Fruit fly (Drosophila melanogaster) whole organism, adult: ENCODE results near the gene Bsg.

Experiments
- CG11617 ChIP-seq: fragments of 200-800 bp; sonication (Bioruptor generic); optimal IDR thresholded peaks from 2 replicates; lab custom pipeline; 2017; ENCODE audit warnings: mild to moderate bottlenecking, missing biosample characterization, missing genetic modification reagents, missing genetic modification characterization
- CG12768 ChIP-seq: fragments of 200-800 bp; sonication (Bioruptor generic); optimal IDR thresholded peaks from 2 replicates; lab custom pipeline; 2017; ENCODE audit warnings: missing biosample characterization, missing genetic modification characterization, mild to moderate bottlenecking, moderate library complexity, missing genetic modification reagents
- CG14711 ChIP-seq: fragments of 200-800 bp; sonication (Bioruptor generic); optimal IDR thresholded peaks from 2 replicates; lab custom pipeline; 2018; ENCODE audit warnings: missing biosample characterization, mild to moderate bottlenecking, missing genetic modification characterization, moderate library complexity
- CG1620 ChIP-seq: fragments of 200-800 bp; sonication (Bioruptor generic); optimal IDR thresholded peaks from 2 replicates; lab custom pipeline; 2016; ENCODE audit warnings: missing biosample characterization, missing genetic modification characterization
- CG33017 ChIP-seq: fragments of 200-800 bp; sonication (Bioruptor generic); optimal IDR thresholded peaks from 2 replicates; lab custom pipeline; 2018; ENCODE audit warnings: missing biosample characterization, mild to moderate bottlenecking, missing genetic modification characterization, moderate library complexity
- CG5204 ChIP-seq: fragments of 200-800 bp; sonication (Bioruptor generic); optimal IDR thresholded peaks from 2 replicates; lab custom pipeline; 2016; ENCODE audit warnings: missing biosample characterization, missing genetic modification characterization
- CG7045 ChIP-seq: fragments of 200-800 bp; sonication (Bioruptor generic); optimal IDR thresholded peaks from 2 replicates; lab custom pipeline; 2017; ENCODE audit warnings: missing biosample characterization, mild to moderate bottlenecking, missing genetic modification characterization
- CG7101 ChIP-seq: fragments of 200-800 bp; sonication (Bioruptor generic); optimal IDR thresholded peaks from 2 replicates; lab custom pipeline; 2018; ENCODE audit warnings: missing biosample characterization, mild to moderate bottlenecking, missing genetic modification characterization, moderate library complexity
- Clk ChIP-seq: fragments of 200-800 bp; sonication (Bioruptor generic); optimal IDR thresholded peaks from 2 replicates; lab custom pipeline; 2017; ENCODE audit warnings: missing biosample characterization, missing genetic modification characterization
- Crg-1 ChIP-seq: fragments of 200-800 bp; sonication (Bioruptor generic); optimal IDR thresholded peaks from 2 replicates; lab custom pipeline; 2016; ENCODE audit warnings: missing biosample characterization, missing genetic modification characterization
- Hr96 ChIP-seq: fragments of 200-800 bp; sonication (Bioruptor generic); optimal IDR thresholded peaks from 2 replicates; lab custom pipeline; 2016; ENCODE audit warnings: missing biosample characterization, missing genetic modification characterization
- Mnt ChIP-seq: fragments of 200-800 bp; sonication (Bioruptor generic); optimal IDR thresholded peaks from 2 replicates; lab custom pipeline; 2016; ENCODE audit warnings: missing biosample characterization, mild to moderate bottlenecking, missing genetic modification characterization
- bab1 ChIP-seq: fragments of 200-800 bp; sonication (Bioruptor generic); optimal IDR thresholded peaks from 3 replicates; lab custom pipeline; 2019; ENCODE audit warnings: missing biosample characterization, mild to moderate bottlenecking, missing genetic modification characterization, moderate library complexity
- cic ChIP-seq: fragments of 200-800 bp; sonication (Bioruptor generic); optimal IDR thresholded peaks from 2 replicates; lab custom pipeline; 2017; ENCODE audit warnings: missing biosample characterization, mild to moderate bottlenecking, missing genetic modification characterization, moderate library complexity
- cnc ChIP-seq, 2 experiments: fragments of >200 bp; optimal IDR thresholded peaks; 2 replicates each; lab custom pipeline; 2017
- kay ChIP-seq: fragments of 200-800 bp; sonication (Bioruptor generic); peaks from one replicate; lab custom pipeline; 2016; ENCODE audit warnings: missing biosample characterization, missing genetic modification characterization, borderline replicate concordance
- ovo ChIP-seq: fragments of 200-800 bp; sonication (Bioruptor generic); optimal IDR thresholded peaks from 2 replicates; lab custom pipeline; 2016; ENCODE audit warnings: missing biosample characterization, missing genetic modification characterization
- pad ChIP-seq: fragments of 200-800 bp; sonication (Bioruptor generic); optimal IDR thresholded peaks from 3 replicates; lab custom pipeline; 2017; ENCODE audit warnings: missing biosample characterization, missing genetic modification characterization, mild to moderate bottlenecking, moderate library complexity, missing genetic modification reagents
- tj ChIP-seq: fragments of 200-800 bp; sonication (Bioruptor generic); optimal IDR thresholded peaks from 3 replicates; lab custom pipeline; 2017; ENCODE audit warnings: missing biosample characterization, mild to moderate bottlenecking, missing genetic modification characterization, moderate library complexity
- toe ChIP-seq: fragments of 200-800 bp; sonication (Bioruptor generic); optimal IDR thresholded peaks from 2 replicates; lab custom pipeline; 2016; ENCODE audit warnings: missing biosample characterization, missing genetic modification characterization

Gene Bsg

DNA sequence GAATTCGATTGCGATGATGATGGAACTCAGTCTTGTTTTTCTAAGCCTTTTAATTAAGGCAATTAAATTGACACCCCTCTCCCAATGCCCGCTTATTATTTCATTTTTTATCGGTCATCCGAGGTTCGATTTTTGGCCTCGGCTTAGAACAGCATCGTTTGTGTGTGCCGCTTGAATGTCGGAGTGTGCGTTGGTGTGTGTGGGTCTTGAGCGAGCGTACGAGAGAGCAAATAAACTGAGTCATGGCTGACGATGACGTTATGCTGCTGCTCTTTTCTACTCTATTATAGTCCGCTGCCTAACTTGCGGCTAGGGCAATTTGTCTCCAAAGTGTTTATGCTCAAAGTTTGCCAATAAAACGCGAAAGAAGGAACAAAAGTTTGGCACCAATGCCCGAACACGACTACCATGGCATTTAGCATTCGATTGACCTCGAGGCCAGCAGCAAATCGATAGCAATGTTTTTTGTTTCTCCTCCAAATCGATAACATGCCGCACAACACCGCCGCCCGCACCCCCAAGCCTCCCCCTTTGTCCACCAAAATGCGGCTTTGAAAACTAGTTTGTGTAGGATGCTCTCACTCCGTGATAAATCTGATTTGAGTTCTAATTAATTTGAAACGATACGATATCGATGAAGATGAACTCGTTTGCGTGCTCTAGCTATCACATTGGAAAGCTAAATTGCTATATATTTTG is 2.4 kb downstream of the Bsg start:
- TF ChIP-seq Clk: no peak
- no peak for TF ChIP-seq CG1620 (GFP tag; lab: Kevin White, UChicago)
- TF ChIP-seq CG5204: no peak
- no peak for TF ChIP-seq toe (GFP tag; lab: Kevin White, UChicago)
- no peak for TF ChIP-seq CG11617 (GFP tag; lab: Kevin White, UChicago)
- no peak for TF ChIP-seq CG33017 (tag; lab: Kevin White, UChicago)
- no peak for TF ChIP-seq kay
- no peak for TF ChIP-seq CG14711 (tag; lab: Kevin White, UChicago)
- TF ChIP-seq Hr96 (GFP tag; lab: Kevin White, UChicago): no peak
- TF ChIP-seq CG7045 (GFP tag; lab: Kevin White, UChicago): no peak
- TF ChIP-seq cic (GFP tag; lab: Kevin White, UChicago): no peak
- no peak for TF ChIP-seq cnc (optimal IDR thresholded peaks at IDR 0.05; lab: Kevin White, UChicago)
- TF ChIP-seq Mnt (GFP tag; lab: Kevin White, UChicago): no peak
- TF ChIP-seq tj (GFP tag; lab: Kevin White, UChicago): no peak
- TF ChIP-seq CG7101 (tag; lab: Kevin White, UChicago): no peak
- TF ChIP-seq bab1 (GFP tag; lab: Kevin White, UChicago): no peak
- TF ChIP-seq Crg-1 (GFP tag; lab: Kevin White, UChicago): no peak
- no peak for TF ChIP-seq CG12768
- TF ChIP-seq ovo (GFP tag; lab: Kevin White, UChicago): no peak
- no peak for TF ChIP-seq pad (GFP tag; lab: Kevin White, UChicago)

DNA sequence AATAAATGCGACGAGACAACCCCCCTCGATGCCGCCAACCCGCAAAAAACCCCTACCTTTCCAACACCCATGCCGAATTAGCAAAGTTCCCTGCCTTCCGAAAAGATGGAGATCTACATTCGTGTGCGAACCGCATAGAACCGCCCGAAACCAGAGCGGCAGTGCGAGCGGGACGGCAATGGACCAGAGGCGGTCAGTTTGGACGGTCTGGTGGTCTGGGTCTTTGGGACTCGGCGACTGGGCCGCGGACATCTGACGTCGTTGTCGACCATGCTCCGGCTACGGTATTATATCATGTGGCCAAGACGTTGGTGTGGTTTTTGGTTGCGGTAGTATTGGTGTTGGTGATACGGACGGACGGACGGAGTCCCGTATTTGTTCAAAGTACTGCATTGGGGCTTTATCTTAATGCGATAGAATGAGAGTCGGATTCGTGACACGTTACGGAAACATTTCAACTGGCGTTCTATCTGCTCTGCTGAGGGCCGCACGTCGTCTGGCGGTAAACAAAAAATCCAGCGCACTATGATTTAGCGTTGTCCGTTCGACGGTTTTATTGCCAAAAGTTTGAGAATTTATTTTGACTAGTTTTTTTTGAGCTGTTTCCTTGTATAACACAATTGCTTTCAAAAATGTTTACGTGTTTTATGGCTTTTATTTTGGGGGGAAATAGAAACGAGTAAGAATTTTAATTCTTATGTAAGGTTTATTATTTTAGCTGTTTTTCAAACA is 3.7 kb downstream of the Bsg start:
- TF ChIP-seq CG33017 (tag; lab: Kevin White, UChicago) (peak; percentile 48), CG5204 (no peak), tj (GFP tag; lab: Kevin White, UChicago) (peak; percentile 2), CG7045 (GFP tag; lab: Kevin White, UChicago) (peak; percentile 21), Hr96 (GFP tag; lab: Kevin White, UChicago) (no peak), pad (GFP tag; lab: Kevin White, UChicago) (no peak), cic (GFP tag; lab: Kevin White, UChicago) (peak; percentile 21), CG14711 (tag; lab: Kevin White, UChicago) (peak; percentile 25), toe (GFP tag; lab: Kevin White, UChicago) (no peak), bab1 (GFP tag; lab: Kevin White, UChicago) (no peak), cnc (optimal IDR thresholded peaks at IDR 0.05; lab: Kevin White, UChicago) (no peak), Mnt (GFP tag; lab: Kevin White, UChicago) (peak; percentile 27), CG11617 (GFP tag; lab: Kevin White, UChicago) (peak; percentile 55), CG7101 (tag; lab: Kevin White, UChicago) (peak; percentile 38), kay (peak; percentile 93), ovo (GFP tag; lab: Kevin White, UChicago) (no peak), Clk (peak; percentile 18), CG1620 (GFP tag; lab: Kevin White, UChicago) (no peak), Crg-1 (GFP tag; lab: Kevin White, UChicago) (no peak), CG12768 (peak; percentile 52)

DNA sequence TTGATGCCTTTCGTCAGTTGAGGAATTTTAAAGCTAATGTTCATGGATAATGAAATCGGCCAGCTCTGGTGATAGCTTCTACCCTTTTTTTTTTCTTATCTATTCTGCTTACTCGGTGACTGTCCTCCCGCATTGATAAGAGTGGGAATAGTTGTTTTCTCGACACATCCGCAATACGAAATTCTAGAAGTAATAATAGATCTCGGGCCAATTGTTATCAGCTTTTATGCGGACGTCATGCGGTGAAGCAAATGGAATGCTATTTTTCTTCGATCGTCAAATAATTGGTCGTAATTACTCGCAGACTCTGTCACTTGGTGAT is 4.2 kb downstream of the Bsg start:
- no peak for TF ChIP-seq Mnt (GFP tag; lab: Kevin White, UChicago)
- TF ChIP-seq CG11617 (GFP tag; lab: Kevin White, UChicago): peak; percentile 10
- TF ChIP-seq cnc (optimal IDR thresholded peaks at IDR 0.05; lab: Kevin White, UChicago): peak in 1 of 2 experiments; percentile 44
- peak; percentile 68 for TF ChIP-seq kay

DNA sequence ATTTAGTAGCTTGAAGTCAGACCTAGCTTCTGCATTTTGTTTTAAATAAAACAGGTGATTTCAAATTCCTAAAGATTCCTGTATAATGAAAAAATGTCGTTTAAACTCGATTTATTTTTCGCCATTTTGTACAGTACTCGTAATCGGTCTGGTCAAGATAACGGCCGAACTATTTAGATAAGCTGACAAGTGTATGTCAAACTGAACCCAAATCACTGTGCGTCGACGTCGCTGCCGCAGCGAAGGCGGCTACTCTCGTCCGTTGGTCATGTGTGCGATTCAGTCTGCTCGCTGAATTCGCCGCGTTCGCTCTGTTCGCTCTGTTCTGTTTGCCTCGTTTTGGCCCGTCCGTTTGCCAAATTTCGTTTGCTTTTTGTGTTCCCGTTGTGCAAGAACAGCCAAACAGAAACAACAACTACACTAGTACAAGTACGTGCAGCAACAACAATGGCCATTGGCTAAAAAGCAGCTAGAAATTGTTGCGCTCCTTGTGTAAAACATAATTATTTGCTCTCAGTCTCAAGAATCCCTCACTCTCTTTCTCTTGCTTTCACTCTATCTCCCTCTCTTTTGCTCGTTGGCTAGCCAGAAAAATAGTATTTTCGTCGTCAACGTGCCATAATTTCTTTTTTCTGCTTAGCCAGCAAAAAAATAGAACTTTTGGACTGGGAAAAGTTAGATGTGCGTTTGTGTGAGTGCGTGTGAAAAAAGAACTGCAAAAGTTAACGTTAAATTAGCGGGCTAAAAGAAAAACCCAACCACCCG is 5.0 kb downstream of the Bsg start:
- TF ChIP-seq CG7101 (tag; lab: Kevin White, UChicago): no peak
- TF ChIP-seq CG14711 (tag; lab: Kevin White, UChicago): peak; percentile 24
- TF ChIP-seq CG12768: peak; percentile 36
- TF ChIP-seq CG11617 (GFP tag; lab: Kevin White, UChicago): peak; percentile 55
- TF ChIP-seq pad (GFP tag; lab: Kevin White, UChicago): no peak
- peak; percentile 80 for TF ChIP-seq tj (GFP tag; lab: Kevin White, UChicago)
- no peak for TF ChIP-seq CG7045 (GFP tag; lab: Kevin White, UChicago)
- no peak for TF ChIP-seq CG5204
- no peak for TF ChIP-seq ovo (GFP tag; lab: Kevin White, UChicago)
- no peak for TF ChIP-seq toe (GFP tag; lab: Kevin White, UChicago)
- no peak for TF ChIP-seq Clk
- peak; percentile 62 for TF ChIP-seq CG33017 (tag; lab: Kevin White, UChicago)
- TF ChIP-seq kay: no peak
- TF ChIP-seq cic (GFP tag; lab: Kevin White, UChicago): peak; percentile 61
- no peak for TF ChIP-seq Crg-1 (GFP tag; lab: Kevin White, UChicago)
- peak; percentile 63 for TF ChIP-seq Mnt (GFP tag; lab: Kevin White, UChicago)
- no peak for TF ChIP-seq CG1620 (GFP tag; lab: Kevin White, UChicago)
- TF ChIP-seq Hr96 (GFP tag; lab: Kevin White, UChicago): no peak
- peak; percentile 21 for TF ChIP-seq bab1 (GFP tag; lab: Kevin White, UChicago)
- no peak for TF ChIP-seq cnc (optimal IDR thresholded peaks at IDR 0.05; lab: Kevin White, UChicago)

DNA sequence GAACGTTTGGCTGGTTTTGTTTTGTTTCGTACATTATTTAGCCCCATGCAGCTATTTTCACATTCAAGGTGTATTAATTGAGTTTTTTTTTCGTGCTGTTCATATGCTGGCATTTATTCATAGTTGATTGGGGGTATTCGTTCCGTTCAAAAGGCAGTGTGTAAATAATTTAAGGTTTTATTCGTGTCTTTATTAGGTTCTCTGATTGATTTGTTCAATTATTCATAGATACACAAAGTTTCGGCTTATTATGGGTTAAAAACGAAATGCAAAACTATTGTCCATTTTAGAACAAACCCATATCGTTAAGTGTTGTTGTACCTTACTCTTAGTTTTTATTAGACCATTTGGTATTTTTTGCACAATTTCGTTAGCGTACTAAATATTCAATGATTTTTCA is 8.2 kb downstream of the Bsg start:
- TF ChIP-seq kay (peak; percentile 57), Clk (no peak)
